Worm (Caenorhabditis elegans): Measurements from ENCODE around the gene gst-39.
"Not testable (repeated sequence)": the region's sequence is repeated elsewhere in the genome, so short reads cannot be mapped to it uniquely, and the experiment has no call there.

DNA sequence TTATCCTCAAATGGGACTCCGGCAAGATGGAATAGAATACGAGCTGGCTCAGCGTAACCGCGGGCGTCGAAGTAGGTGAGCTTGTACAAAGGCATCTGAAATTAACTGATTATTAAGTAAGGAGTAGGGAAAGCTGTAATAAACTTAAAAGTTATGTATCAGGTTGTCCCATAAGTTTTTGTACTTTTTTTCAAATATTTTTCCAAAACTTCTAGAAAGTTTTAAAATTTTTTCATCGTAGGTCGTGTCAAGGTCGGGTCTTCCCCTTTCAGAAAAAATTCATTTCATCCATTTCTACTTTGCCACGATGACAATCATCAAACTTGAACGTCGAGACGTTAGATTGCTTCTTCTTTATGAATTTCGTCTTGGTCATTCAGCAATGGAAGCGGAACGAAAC, at the start of gene gst-39:
- TF ChIP-seq ceh-9 (tag; optimal IDR thresholded peaks at IDR 0.05); mec-3 (tag; optimal IDR thresholded peaks at IDR 0.05; ENCODE audit: borderline replicate concordance); tbx-2 (tag; optimal IDR thresholded peaks at IDR 0.05); madf-2 (tag; optimal IDR thresholded peaks at IDR 0.05); pha-2 (tag; optimal IDR thresholded peaks at IDR 0.05); pha-4 (tag; optimal IDR thresholded peaks at IDR 0.05); npax-4 (tag; optimal IDR thresholded peaks at IDR 0.05); nfya-1 (tag; optimal IDR thresholded peaks at IDR 0.05): not testable (repeated sequence)
